Worm (Caenorhabditis elegans) whole organism, L3 larva: ENCODE results near the gene grl-26.

Experiments
- ceh-82 ChIP-seq: fragments of 150-350 bp; optimal IDR thresholded peaks from 2 replicates; lab custom pipeline; 2014; ENCODE audit warnings: missing biosample characterization, missing genetic modification characterization
- elt-1 ChIP-seq: fragments of 150-350 bp; optimal IDR thresholded peaks from 2 replicates; lab custom pipeline; 2014; ENCODE audit warnings: missing biosample characterization, missing genetic modification characterization
- nhr-11 ChIP-seq: fragments of 150-350 bp; optimal IDR thresholded peaks from 2 replicates; lab custom pipeline; 2014; ENCODE audit warnings: missing biosample characterization, missing genetic modification characterization
- pha-4 ChIP-seq: fragments of 150-350 bp; optimal IDR thresholded peaks from 2 replicates; lab custom pipeline; 2014; ENCODE audit warnings: missing biosample characterization, missing genetic modification reagents, missing genetic modification characterization
- unc-39 ChIP-seq: sonication (generic microtip); optimal IDR thresholded peaks from 4 replicates; lab custom pipeline; 2017; ENCODE audit warnings: missing biosample characterization, missing genetic modification characterization

DNA sequence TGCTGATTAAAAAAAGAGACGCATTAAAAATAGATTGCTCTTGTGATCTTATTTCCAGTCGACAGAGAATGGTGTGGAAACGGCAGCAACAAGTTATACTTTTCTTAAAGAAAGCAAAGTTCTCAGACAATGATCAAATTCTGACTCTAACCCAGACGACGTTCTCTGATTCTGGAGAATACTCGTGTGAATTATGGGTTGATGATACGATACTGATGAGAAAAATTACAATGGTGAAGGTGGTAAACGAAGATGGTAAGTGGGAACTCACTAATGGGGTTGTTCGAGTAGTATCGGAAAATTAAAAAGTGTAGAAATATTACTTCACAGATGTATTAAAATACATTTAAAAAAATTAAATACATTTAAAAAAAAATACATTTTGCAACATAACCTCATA, 44.3 kb downstream of the grl-26 start:
- no peak for TF ChIP-seq pha-4
- no peak for TF ChIP-seq nhr-11 (tag; lab: Kevin White, UChicago)
- no peak for TF ChIP-seq ceh-82
- TF ChIP-seq unc-39 (tag; lab: Kevin White, UChicago): no peak
- no peak for TF ChIP-seq elt-1
